Fruit fly (Drosophila melanogaster) whole organism, embryonic: Measurements from ENCODE around the gene lbe.

Experiments
- Antp ChIP-seq: fragments of 200-800 bp; sonication (Bioruptor generic); optimal IDR thresholded peaks from 3 replicates; lab custom pipeline; 2016; ENCODE audit warnings: missing biosample characterization, missing genetic modification characterization
- CG10959 ChIP-seq: fragments of 200-800 bp; sonication (Bioruptor generic); IDR thresholded peaks from 2 replicates; pipeline ENCODE4 v1.3.6; 2022; ENCODE audit warnings: missing biosample characterization, missing genetic modification characterization
- CG11696 ChIP-seq: fragments of 200-800 bp; sonication (Bioruptor generic); IDR thresholded peaks from 2 replicates; pipeline ENCODE4 v1.3.6; 2022; ENCODE audit warnings: missing biosample characterization, missing genetic modification characterization
- CG11723 ChIP-seq: fragments of 200-800 bp; sonication (Bioruptor generic); optimal IDR thresholded peaks from 2 replicates; lab custom pipeline; 2017; ENCODE audit warnings: missing biosample characterization, mild to moderate bottlenecking, missing genetic modification characterization
- CG12299 ChIP-seq: fragments of 200-800 bp; sonication (Bioruptor generic); optimal IDR thresholded peaks from 2 replicates; lab custom pipeline; 2018; ENCODE audit warnings: missing biosample characterization, mild to moderate bottlenecking, missing genetic modification characterization
- CG13775 ChIP-seq: fragments of 200-800 bp; sonication (Bioruptor generic); optimal IDR thresholded peaks from 3 replicates; lab custom pipeline; 2017; ENCODE audit warnings: missing biosample characterization, mild to moderate bottlenecking, missing genetic modification characterization
- CG15601 ChIP-seq: fragments of 200-800 bp; sonication (Bioruptor generic); optimal IDR thresholded peaks from 3 replicates; lab custom pipeline; 2019; ENCODE audit warnings: missing biosample characterization, mild to moderate bottlenecking, missing genetic modification characterization, moderate library complexity
- CG17829 ChIP-seq: fragments of 200-800 bp; optimal IDR thresholded peaks from 2 replicates; lab custom pipeline; 2019; ENCODE audit warnings: missing biosample characterization, mild to moderate bottlenecking, missing genetic modification characterization, moderate library complexity
- CG30020 ChIP-seq: fragments of 200-800 bp; optimal IDR thresholded peaks from 2 replicates; lab custom pipeline; 2019; ENCODE audit warnings: missing biosample characterization, mild to moderate bottlenecking, missing genetic modification characterization, moderate library complexity
- CG30431 ChIP-seq: fragments of 200-800 bp; sonication (Bioruptor generic); optimal IDR thresholded peaks from 2 replicates; lab custom pipeline; 2017; ENCODE audit warnings: missing biosample characterization, missing genetic modification characterization
- CG3065 ChIP-seq: fragments of 200-800 bp; sonication (Bioruptor generic); optimal IDR thresholded peaks from 2 replicates; lab custom pipeline; 2016; ENCODE audit warnings: missing biosample characterization, missing genetic modification characterization
- CG33213 ChIP-seq: fragments of 200-800 bp; sonication (Bioruptor generic); optimal IDR thresholded peaks from 3 replicates; lab custom pipeline; 2016; ENCODE audit warnings: missing biosample characterization, missing genetic modification characterization
- CG3847 ChIP-seq: fragments of 200-800 bp; sonication (Bioruptor generic); IDR thresholded peaks from 2 replicates; pipeline ENCODE4 v1.3.6; 2022; ENCODE audit warnings: missing biosample characterization, missing genetic modification characterization
- CG43689 ChIP-seq: fragments of 200-800 bp; sonication (Bioruptor generic); IDR thresholded peaks from 2 replicates; pipeline ENCODE4 v1.3.6; 2022; ENCODE audit warnings: missing biosample characterization, missing genetic modification characterization
- CG8388 ChIP-seq: fragments of 200-800 bp; sonication (Bioruptor generic); optimal IDR thresholded peaks from 2 replicates; lab custom pipeline; 2019; ENCODE audit warnings: missing biosample characterization, mild to moderate bottlenecking, missing genetic modification characterization, moderate library complexity
- CrebB ChIP-seq: fragments of 200-800 bp; sonication (Bioruptor generic); optimal IDR thresholded peaks from 3 replicates; lab custom pipeline; 2018; ENCODE audit warnings: missing biosample characterization, mild to moderate bottlenecking, missing genetic modification characterization
- Dad ChIP-seq: fragments of 200-800 bp; sonication (Bioruptor generic); optimal IDR thresholded peaks from 3 replicates; lab custom pipeline; 2016; ENCODE audit warnings: missing biosample characterization, missing genetic modification characterization
- Dip2 ChIP-seq: fragments of 200-800 bp; sonication (Bioruptor generic); IDR thresholded peaks from 2 replicates; pipeline ENCODE4 v1.3.6; 2022; ENCODE audit warnings: missing biosample characterization, missing genetic modification characterization
- Dll ChIP-seq: fragments of 200-800 bp; sonication (Bioruptor generic); IDR thresholded peaks from 4 replicates; pipeline ENCODE4 v1.3.6; 2022; ENCODE audit warnings: missing biosample characterization, missing genetic modification characterization; ENCODE audit not compliant: partially characterized antibody
- H2.0 ChIP-seq: fragments of 200-800 bp; sonication (Bioruptor generic); IDR thresholded peaks from 2 replicates; pipeline ENCODE4 v1.3.6; 2022; ENCODE audit warnings: missing biosample characterization, missing genetic modification characterization
- Hr3 ChIP-seq: fragments of 200-800 bp; sonication (Bioruptor generic); optimal IDR thresholded peaks from 3 replicates; lab custom pipeline; 2016; ENCODE audit warnings: missing biosample characterization, missing genetic modification characterization
- Mes4 ChIP-seq: fragments of 200-800 bp; sonication (Bioruptor generic); optimal IDR thresholded peaks from 2 replicates; lab custom pipeline; 2016; ENCODE audit warnings: missing biosample characterization, missing genetic modification characterization
- NC2β ChIP-seq: fragments of 200-800 bp; sonication (Bioruptor generic); optimal IDR thresholded peaks from 2 replicates; lab custom pipeline; 2016; ENCODE audit warnings: missing biosample characterization, missing genetic modification characterization
- Ptx1 ChIP-seq: fragments of 200-800 bp; sonication (Bioruptor generic); IDR thresholded peaks from 2 replicates; pipeline ENCODE4 v1.3.6; 2022; ENCODE audit warnings: missing biosample characterization, missing genetic modification characterization
- Side ChIP-seq: fragments of 200-800 bp; sonication (Bioruptor generic); optimal IDR thresholded peaks from 2 replicates; lab custom pipeline; 2016; ENCODE audit warnings: missing biosample characterization, missing genetic modification characterization
- Spps ChIP-seq: fragments of 200-800 bp; sonication (Bioruptor generic); optimal IDR thresholded peaks from 2 replicates; lab custom pipeline; 2018; ENCODE audit warnings: missing biosample characterization, mild to moderate bottlenecking, missing genetic modification characterization
- Sry-δ ChIP-seq: fragments of 200-800 bp; sonication (Bioruptor generic); optimal IDR thresholded peaks from 2 replicates; lab custom pipeline; 2016; ENCODE audit warnings: missing biosample characterization, missing genetic modification characterization
- TFAM ChIP-seq: fragments of 200-800 bp; sonication (Bioruptor generic); optimal IDR thresholded peaks from 2 replicates; lab custom pipeline; 2017; ENCODE audit warnings: missing biosample characterization, missing genetic modification characterization, inconsistent platforms
- aop ChIP-seq: fragments of 200-800 bp; sonication (Bioruptor generic); IDR thresholded peaks from 2 replicates; pipeline ENCODE4 v1.3.6; 2022; ENCODE audit warnings: missing biosample characterization, missing genetic modification characterization
- ash1 ChIP-seq: fragments of 200-800 bp; sonication (Bioruptor generic); optimal IDR thresholded peaks from 2 replicates; lab custom pipeline; 2018; ENCODE audit warnings: missing biosample characterization, mild to moderate bottlenecking, missing genetic modification characterization
- bbx ChIP-seq: fragments of 200-800 bp; sonication (Bioruptor generic); IDR thresholded peaks from 2 replicates; pipeline ENCODE4 v1.3.6; 2022; ENCODE audit warnings: missing biosample characterization, missing genetic modification characterization; ENCODE audit not compliant: partially characterized antibody
- cato ChIP-seq: fragments of 200-800 bp; sonication (Bioruptor generic); optimal IDR thresholded peaks from 2 replicates; lab custom pipeline; 2016; ENCODE audit warnings: missing biosample characterization, missing genetic modification characterization, borderline replicate concordance
- caup ChIP-seq: fragments of 200-800 bp; sonication (Bioruptor generic); optimal IDR thresholded peaks from 3 replicates; lab custom pipeline; 2017; ENCODE audit warnings: missing biosample characterization, mild to moderate bottlenecking, missing genetic modification characterization, moderate library complexity; ENCODE audit not compliant: severe bottlenecking
- cwo ChIP-seq: fragments of 200-800 bp; sonication (Bioruptor generic); optimal IDR thresholded peaks from 3 replicates; lab custom pipeline; 2017; ENCODE audit warnings: missing biosample characterization, missing genetic modification characterization, mild to moderate bottlenecking, moderate library complexity, missing genetic modification reagents
- danr ChIP-seq: fragments of 200-800 bp; sonication (Bioruptor generic); IDR thresholded peaks from 2 replicates; pipeline ENCODE4 v1.3.6; 2022; ENCODE audit warnings: missing biosample characterization, missing genetic modification characterization
- dati ChIP-seq: fragments of 200-800 bp; sonication (Bioruptor generic); IDR thresholded peaks from 2 replicates; pipeline ENCODE4 v1.3.6; 2022; ENCODE audit warnings: missing biosample characterization, missing genetic modification characterization
- dmrt11E ChIP-seq: fragments of 200-800 bp; sonication (Bioruptor generic); optimal IDR thresholded peaks from 3 replicates; lab custom pipeline; 2018; ENCODE audit warnings: missing biosample characterization, mild to moderate bottlenecking, missing genetic modification characterization, moderate library complexity
- en ChIP-seq: fragments of 200-800 bp; sonication (Bioruptor generic); optimal IDR thresholded peaks from 2 replicates; lab custom pipeline; 2016; ENCODE audit warnings: missing biosample characterization, missing genetic modification characterization
- gcm2 ChIP-seq: fragments of 200-800 bp; sonication (Bioruptor generic); optimal IDR thresholded peaks from 2 replicates; lab custom pipeline; 2016; ENCODE audit warnings: missing biosample characterization, missing genetic modification characterization
- hkb ChIP-seq, 2 experiments: fragments of 200-800 bp in 1 of 2; fragments of >200 bp in 1 of 2; sonication (Bioruptor generic) in 1 of 2; IDR thresholded peaks in 1 of 2; optimal IDR thresholded peaks in 1 of 2; 2 replicates each; pipeline versions ENCODE4 v1.3.6 to Lab custom; 2017 to 2022; ENCODE audit warnings: missing biosample characterization in 1 of 2, missing genetic modification characterization in 1 of 2
- inv ChIP-seq: fragments of 200-800 bp; sonication (Bioruptor generic); IDR thresholded peaks from 2 replicates; pipeline ENCODE4 v1.3.6; 2022; ENCODE audit warnings: missing biosample characterization, missing genetic modification characterization; ENCODE audit not compliant: partially characterized antibody
- kni ChIP-seq: fragments of 200-800 bp; sonication (Bioruptor generic); optimal IDR thresholded peaks from 3 replicates; lab custom pipeline; 2017; ENCODE audit warnings: mild to moderate bottlenecking, missing biosample characterization, missing genetic modification reagents, missing genetic modification characterization
- lilli ChIP-seq: fragments of 200-800 bp; sonication (Bioruptor generic); optimal IDR thresholded peaks from 3 replicates; lab custom pipeline; 2016; ENCODE audit warnings: missing biosample characterization, missing genetic modification characterization
- luna ChIP-seq: fragments of 200-800 bp; sonication (Bioruptor generic); optimal IDR thresholded peaks from 2 replicates; lab custom pipeline; 2016; ENCODE audit warnings: missing biosample characterization, missing genetic modification characterization
- pfk ChIP-seq: fragments of 200-800 bp; sonication (Bioruptor generic); optimal IDR thresholded peaks from 2 replicates; lab custom pipeline; 2018; ENCODE audit warnings: missing biosample characterization, mild to moderate bottlenecking, missing genetic modification characterization, moderate library complexity
- phol ChIP-seq: fragments of 200-800 bp; sonication (Bioruptor generic); optimal IDR thresholded peaks from 3 replicates; lab custom pipeline; 2018; ENCODE audit warnings: missing biosample characterization, mild to moderate bottlenecking, missing genetic modification characterization, moderate library complexity
- repo ChIP-seq: fragments of 200-800 bp; sonication (Bioruptor generic); optimal IDR thresholded peaks from 2 replicates; lab custom pipeline; 2016; ENCODE audit warnings: missing biosample characterization, missing genetic modification characterization
- salm ChIP-seq: fragments of 200-800 bp; sonication (Bioruptor generic); optimal IDR thresholded peaks from 2 replicates; lab custom pipeline; 2018; ENCODE audit warnings: missing biosample characterization, mild to moderate bottlenecking, missing genetic modification characterization
- sd ChIP-seq: fragments of 200-800 bp; sonication (Bioruptor generic); optimal IDR thresholded peaks from 3 replicates; lab custom pipeline; 2018; ENCODE audit warnings: missing biosample characterization, mild to moderate bottlenecking, missing genetic modification characterization, moderate library complexity
- sens-2 ChIP-seq: fragments of 200-800 bp; sonication (Bioruptor generic); IDR thresholded peaks from 2 replicates; pipeline ENCODE4 v1.3.6; 2022; ENCODE audit warnings: missing biosample characterization, missing genetic modification characterization
- so ChIP-seq: fragments of 200-800 bp; sonication (Bioruptor generic); IDR thresholded peaks from 3 replicates; pipeline ENCODE4 v1.3.6; 2022; ENCODE audit warnings: missing biosample characterization, missing genetic modification characterization
- usp ChIP-seq: fragments of >200 bp; optimal IDR thresholded peaks from 2 replicates; lab custom pipeline; 2017; ENCODE audit warnings: missing biosample characterization, missing genetic modification characterization

Gene lbe

DNA sequence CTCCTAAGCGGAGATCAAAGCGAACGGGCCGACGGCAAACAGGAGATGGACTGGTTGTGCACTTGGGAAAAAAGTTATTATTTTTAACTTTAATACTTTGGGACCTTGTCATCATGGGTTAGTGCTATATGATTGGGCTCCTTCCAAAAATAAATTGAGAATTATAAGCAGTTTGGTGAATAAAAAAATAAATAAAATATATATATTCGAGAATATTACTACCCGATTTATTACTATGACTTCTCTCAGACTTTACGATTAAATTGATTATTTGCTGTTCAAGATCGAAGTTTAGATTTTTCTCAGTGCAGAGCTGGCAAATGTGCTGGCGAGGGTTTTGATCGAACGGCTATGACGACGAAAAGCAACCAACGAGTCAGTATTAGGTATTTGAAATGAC lies 26.4 kb downstream of the lbe start (continued):
- TF ChIP-seq Sry-δ (no peak), sens-2 (GFP tag; lab: Robert Waterston, UW) (no peak), kni (GFP tag; lab: Kevin White, UChicago) (no peak), Dad (GFP tag; lab: Kevin White, UChicago) (no peak), dmrt11E (peak; percentile 76), cwo (GFP tag; lab: Kevin White, UChicago) (peak; percentile 12), ash1 (no peak), CG15601 (tag; lab: Kevin White, UChicago) (no peak), Dll (no peak), NC2β (GFP tag; lab: Kevin White, UChicago) (no peak), CG30020 (tag; lab: Kevin White, UChicago) (no peak), CG17829 (tag; lab: Kevin White, UChicago) (peak; percentile 80), Antp (GFP tag; lab: Kevin White, UChicago) (no peak), TFAM (GFP tag; lab: Kevin White, UChicago) (no peak), salm (tag; lab: Kevin White, UChicago) (no peak), danr (GFP tag; lab: Robert Waterston, UW) (no peak), Spps (tag; lab: Kevin White, UChicago) (no peak), CG10959 (GFP tag; lab: Robert Waterston, UW) (peak; percentile 25; the same call in 1 of the 2 replicates), CG3065 (GFP tag; lab: Kevin White, UChicago) (no peak), Dip2 (GFP tag; lab: Robert Waterston, UW) (no peak), phol (peak; percentile 76), sd (no peak), cato (GFP tag; lab: Kevin White, UChicago) (no peak), Side (GFP tag; lab: Kevin White, UChicago) (no peak), inv (GFP tag; lab: Robert Waterston, UW) (no peak), gcm2 (GFP tag; lab: Kevin White, UChicago) (no peak), usp (no peak), CG12299 (tag; lab: Kevin White, UChicago) (no peak), so (GFP tag; lab: Robert Waterston, UW) (no peak), bbx (GFP tag; lab: Robert Waterston, UW) (no peak), CG11696 (no peak), en (no peak), repo (GFP tag; lab: Kevin White, UChicago) (no peak), lilli (no peak), CrebB (tag; lab: Kevin White, UChicago) (no peak), CG3847 (no peak), CG33213 (GFP tag; lab: Kevin White, UChicago) (no peak), Mes4 (no peak), aop (GFP tag; lab: Robert Waterston, UW) (no peak), CG11723 (GFP tag; lab: Kevin White, UChicago) (no peak), pfk (GFP tag; lab: Kevin White, UChicago) (no peak), hkb (optimal IDR thresholded peaks at IDR 0.05; lab: Kevin White, UChicago) (no peak), hkb (GFP tag; IDR thresholded peaks at IDR 0.05; lab: Robert Waterston, UW) (peak; percentile 28; the same call in 1 of the 2 replicates), CG8388 (GFP tag; lab: Kevin White, UChicago) (peak; percentile 44), dati (no peak), Ptx1 (GFP tag; lab: Robert Waterston, UW) (peak; percentile 57), CG13775 (GFP tag; lab: Kevin White, UChicago) (peak; percentile 41), H2.0 (GFP tag; lab: Robert Waterston, UW) (no peak), CG43689 (no peak), luna (no peak), caup (peak; percentile 12), Hr3 (GFP tag; lab: Kevin White, UChicago) (no peak), CG30431 (no peak)
